Fruit fly (Drosophila melanogaster) whole organism: ENCODE data around the gene lark.

ENCODE experiments used
- CG8478 ChIP-seq: fragments of >200 bp; optimal IDR thresholded peaks from 2 replicates; lab custom pipeline; 2018; ENCODE audit warnings: inconsistent platforms
- pan ChIP-seq: fragments of >200 bp; optimal IDR thresholded peaks from 2 replicates; lab custom pipeline; 2017
- psq ChIP-seq: fragments of >200 bp; optimal IDR thresholded peaks from 2 replicates; lab custom pipeline; 2017
- usp ChIP-seq: fragments of >200 bp; optimal IDR thresholded peaks from 2 replicates; lab custom pipeline; 2017; ENCODE audit warnings: missing biosample characterization, missing genetic modification characterization, mixed read lengths

DNA sequence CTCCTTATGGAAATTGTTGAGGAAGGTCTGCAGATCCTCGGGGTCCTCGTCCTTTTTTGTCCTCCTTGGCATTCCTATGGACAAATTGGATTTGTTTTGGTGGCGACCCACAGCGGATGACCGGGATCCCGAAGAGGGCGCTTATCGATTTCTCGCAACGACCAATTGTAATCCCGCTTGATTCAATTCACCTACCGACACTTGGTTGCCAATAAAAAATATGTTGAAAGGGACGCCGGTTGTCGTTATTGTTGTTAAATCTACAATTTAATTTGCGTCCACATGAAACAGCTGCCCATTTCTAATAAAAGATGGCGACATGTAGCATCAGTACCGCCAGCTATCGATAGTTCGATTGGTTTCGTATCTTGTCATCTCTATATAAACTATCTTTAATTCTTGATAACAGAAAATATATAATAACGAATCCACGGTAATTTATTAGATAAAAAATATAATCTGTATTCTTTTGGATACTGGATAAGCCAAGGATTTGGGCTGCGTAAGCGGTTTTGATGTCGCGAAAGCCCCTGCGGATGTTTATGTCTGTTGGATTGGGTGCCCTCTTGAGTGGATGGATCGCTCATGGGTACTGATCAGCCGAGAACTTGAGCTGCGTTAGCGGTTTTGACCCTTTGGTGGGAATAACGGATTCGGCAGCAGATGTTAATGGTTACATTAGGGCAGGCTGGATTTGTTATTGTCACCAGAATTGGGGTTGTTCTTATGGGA, 17.5 kb downstream of the lark start, which contains the start of gene CTCF:
- TF ChIP-seq CG8478 (lab: Kevin White, UChicago) (no peak), pan (no peak), usp (GFP tag; lab: Kevin White, UChicago) (no peak), psq (no peak)
